Worm (Caenorhabditis elegans) whole organism, L4 larva: Measurements from ENCODE around the gene C34D1.4.

Experiments
- ama-1 ChIP-seq: fragments of 150-350 bp; optimal IDR thresholded peaks from 2 replicates; lab custom pipeline; 2014; ENCODE audit warnings: inconsistent platforms, mixed read lengths
- dpl-1 ChIP-seq: fragments of 150-350 bp; optimal IDR thresholded peaks from 2 replicates; lab custom pipeline; 2014; ENCODE audit warnings: missing biosample characterization, missing genetic modification reagents, missing genetic modification characterization
- lin-29 ChIP-seq: fragments of 200-800 bp; sonication (Bioruptor generic); IDR thresholded peaks from 2 replicates; pipeline ENCODE4 v1.3.6; 2022; ENCODE audit warnings: missing genetic modification reagents, missing genetic modification characterization, missing compliant biosample characterization
- nhr-10 ChIP-seq: fragments of 150-350 bp; optimal IDR thresholded peaks from 2 replicates; lab custom pipeline; 2014; ENCODE audit warnings: missing biosample characterization, missing genetic modification characterization
- nhr-6 ChIP-seq: fragments of 150-350 bp; optimal IDR thresholded peaks from 2 replicates; lab custom pipeline; 2014; ENCODE audit warnings: missing biosample characterization, missing genetic modification characterization
- saeg-2 ChIP-seq: fragments of 200-800 bp; sonication (Bioruptor generic); IDR thresholded peaks from 2 replicates; pipeline ENCODE4 v1.3.6; 2022; ENCODE audit warnings: missing genetic modification reagents, missing genetic modification characterization, missing compliant biosample characterization
- set-16 ChIP-seq: fragments of 200-800 bp; sonication (Bioruptor generic); IDR thresholded peaks from 2 replicates; pipeline ENCODE4 v1.3.6; 2022; ENCODE audit warnings: missing genetic modification reagents, missing genetic modification characterization, missing compliant biosample characterization
- skn-1 ChIP-seq: fragments of 150-350 bp; optimal IDR thresholded peaks from 2 replicates; lab custom pipeline; 2014; ENCODE audit warnings: missing biosample characterization, missing genetic modification characterization
- snpc-4 ChIP-seq: fragments of 150-350 bp; optimal IDR thresholded peaks from 2 replicates; lab custom pipeline; 2014; ENCODE audit warnings: missing biosample characterization, missing genetic modification characterization
- spr-1 ChIP-seq: sonication (generic microtip); optimal IDR thresholded peaks from 2 replicates; lab custom pipeline; 2016; ENCODE audit warnings: mild to moderate bottlenecking, missing genetic modification characterization, missing compliant biosample characterization
- unc-39 ChIP-seq: sonication (generic microtip); optimal IDR thresholded peaks from 2 replicates; lab custom pipeline; 2017; ENCODE audit warnings: missing biosample characterization, missing genetic modification characterization
- unc-62 ChIP-seq, 3 experiments: fragments of 150-350 bp in 1 of 3; sonication (generic microtip); optimal IDR thresholded peaks in 2 of 3; peaks in 1 of 3; 1 replicate in 1 of 3; 2 replicates in 2 of 3; lab custom pipeline; 2014 to 2017; ENCODE audit warnings: missing biosample characterization in 3 of 3, missing genetic modification characterization in 3 of 3, missing genetic modification reagents in 3 of 3, missing genotype in 1 of 3

DNA sequence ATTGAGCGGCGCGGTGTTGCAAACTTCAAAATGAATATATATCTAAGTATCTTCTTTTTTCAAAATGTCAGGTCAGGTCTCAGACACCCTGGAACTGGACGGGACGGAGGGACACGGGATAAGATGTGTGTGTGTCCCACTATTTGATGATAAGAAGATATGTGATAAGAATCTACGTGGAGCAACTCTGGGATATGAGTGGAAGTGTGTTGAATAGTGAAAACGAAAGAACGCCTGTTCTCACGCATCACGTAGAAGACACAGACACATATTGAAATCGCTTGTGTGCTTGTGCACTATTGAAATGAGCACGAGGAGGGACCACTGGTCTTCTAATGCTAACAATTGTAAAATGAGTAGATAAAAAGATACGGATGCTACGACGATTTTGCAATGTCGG lies 36.7 kb upstream of the C34D1.4 start, which contains the start of gene uig-1:
- no peak for TF ChIP-seq skn-1 (tag; lab: Kevin White, UChicago)
- TF ChIP-seq set-16 (GFP tag; lab: Robert Waterston, UW), result no peak
- TF ChIP-seq ama-1 (lab: Kevin White, UChicago), result no peak
- no peak for TF ChIP-seq nhr-6
- TF ChIP-seq saeg-2 (GFP tag; lab: Robert Waterston, UW), result no peak
- no peak for TF ChIP-seq snpc-4 (tag; lab: Kevin White, UChicago)
- no peak for TF ChIP-seq unc-39 (tag; lab: Kevin White, UChicago)
- TF ChIP-seq spr-1 (tag; lab: Kevin White, UChicago), result no peak
- TF ChIP-seq dpl-1 (GFP tag; lab: Kevin White, UChicago), result no peak
- TF ChIP-seq unc-62 (GFP tag; optimal IDR thresholded peaks at IDR 0.05 in 1 of 2; lab: Kevin White, UChicago), result peak in 1 of 2 experiments; percentile 63
- no peak for TF ChIP-seq unc-62 (tag; optimal IDR thresholded peaks at IDR 0.05; lab: Kevin White, UChicago)
- TF ChIP-seq nhr-10 (tag; lab: Kevin White, UChicago), result no peak
- TF ChIP-seq lin-29 (GFP tag; lab: Robert Waterston, UW), result no peak
